Worm (Caenorhabditis elegans) whole organism, L4 larva: Measurements from ENCODE around the gene Y116A8C.30.
A peak's percentile ranks its signal among the peaks of the same experiment; 100 is the strongest.

Source experiments
- D1046.2 ChIP-seq: fragments of 200-800 bp; sonication (Bioruptor generic); IDR thresholded peaks from 2 replicates; pipeline ENCODE4 v1.3.6; 2022; ENCODE audit warnings: missing genetic modification characterization, missing compliant biosample characterization
- F37D6.2 ChIP-seq: sonication (generic microtip); optimal IDR thresholded peaks from 2 replicates; lab custom pipeline; 2016; ENCODE audit warnings: mild to moderate bottlenecking, missing genetic modification characterization, missing compliant biosample characterization
- F44E2.7 ChIP-seq: fragments of 200-800 bp; sonication (Bioruptor generic); IDR thresholded peaks from 2 replicates; pipeline ENCODE4 v2.1.2; 2022; ENCODE audit warnings: missing genetic modification characterization, missing compliant biosample characterization
- F49E8.2 ChIP-seq: sonication (generic microtip); optimal IDR thresholded peaks from 2 replicates; lab custom pipeline; 2016; ENCODE audit warnings: missing compliant biosample characterization, mild to moderate bottlenecking, missing genetic modification characterization, borderline replicate concordance
- Y48G9A.11 ChIP-seq: fragments of 200-800 bp; sonication (Bioruptor generic); IDR thresholded peaks from 2 replicates; pipeline ENCODE4 v1.3.6; 2022; ENCODE audit warnings: missing genetic modification reagents, missing genetic modification characterization, missing compliant biosample characterization
- Y5F2A.4 ChIP-seq: fragments of 200-800 bp; sonication (Bioruptor generic); optimal IDR thresholded peaks from 2 replicates; lab custom pipeline; 2018; ENCODE audit warnings: mild to moderate bottlenecking, missing genetic modification characterization, missing compliant biosample characterization
- ZK546.5 ChIP-seq, 2 experiments: sonication (generic microtip); optimal IDR thresholded peaks; 2 replicates each; lab custom pipeline; 2017; ENCODE audit warnings: missing biosample characterization in 2 of 2, missing genetic modification characterization in 2 of 2
- ama-1 ChIP-seq: fragments of 150-350 bp; optimal IDR thresholded peaks from 2 replicates; lab custom pipeline; 2014; ENCODE audit warnings: inconsistent platforms, mixed read lengths
- arid-1 ChIP-seq: fragments of 200-800 bp; sonication (Bioruptor generic); conservative IDR thresholded peaks from 2 replicates; pipeline ENCODE4 v1.3.6; 2022; ENCODE audit warnings: missing genetic modification reagents, missing genetic modification characterization, missing compliant biosample characterization
- attf-4 ChIP-seq: sonication (generic microtip); optimal IDR thresholded peaks from 3 replicates; lab custom pipeline; 2017; ENCODE audit warnings: missing biosample characterization, missing genetic modification characterization
- ceh-32 ChIP-seq: sonication (generic microtip); optimal IDR thresholded peaks from 2 replicates; lab custom pipeline; 2016; ENCODE audit warnings: mild to moderate bottlenecking, missing genetic modification characterization, missing compliant biosample characterization; ENCODE audit not compliant: poor library complexity
- daf-12 ChIP-seq: fragments of 150-350 bp; optimal IDR thresholded peaks from 2 replicates; lab custom pipeline; 2014; ENCODE audit warnings: missing biosample characterization, missing genetic modification reagents, missing genetic modification characterization
- daf-16 ChIP-seq, 3 experiments: sonication (generic microtip); optimal IDR thresholded peaks; 2 replicates each; lab custom pipeline; 2016 to 2017; ENCODE audit warnings: missing genetic modification characterization in 3 of 3, missing genetic modification reagents in 3 of 3, mild to moderate bottlenecking in 2 of 3, missing compliant biosample characterization in 2 of 3, missing biosample characterization in 1 of 3, moderate library complexity in 1 of 3
- daf-8 ChIP-seq: fragments of 200-800 bp; sonication (Bioruptor generic); IDR thresholded peaks from 2 replicates; pipeline ENCODE4 v1.3.6; 2022; ENCODE audit warnings: missing genetic modification characterization, missing compliant biosample characterization
- dmd-8 ChIP-seq: fragments of 200-800 bp; sonication (Bioruptor generic); IDR thresholded peaks from 2 replicates; pipeline ENCODE4 v1.3.6; 2022; ENCODE audit warnings: missing genetic modification characterization, missing compliant biosample characterization
- dpl-1 ChIP-seq: fragments of 150-350 bp; optimal IDR thresholded peaks from 2 replicates; lab custom pipeline; 2014; ENCODE audit warnings: missing biosample characterization, missing genetic modification reagents, missing genetic modification characterization
- dve-1 ChIP-seq: sonication (generic microtip); optimal IDR thresholded peaks from 2 replicates; lab custom pipeline; 2017; ENCODE audit warnings: antibody characterized with exemption, mild to moderate bottlenecking, missing genetic modification characterization, missing compliant biosample characterization; ENCODE audit not compliant: insufficient read depth
- gei-8 ChIP-seq: fragments of 200-800 bp; sonication (Bioruptor generic); optimal IDR thresholded peaks from 2 replicates; lab custom pipeline; 2018; ENCODE audit warnings: mild to moderate bottlenecking, missing genetic modification characterization, missing compliant biosample characterization
- lim-7 ChIP-seq: fragments of 200-800 bp; sonication (Bioruptor generic); IDR thresholded peaks from 2 replicates; pipeline ENCODE4 v1.3.6; 2022; ENCODE audit warnings: missing genetic modification characterization, missing compliant biosample characterization
- lin-13 ChIP-seq: fragments of 150-350 bp; optimal IDR thresholded peaks from 2 replicates; lab custom pipeline; 2014; ENCODE audit warnings: missing biosample characterization, missing genetic modification reagents, missing genetic modification characterization
- lin-15B ChIP-seq: fragments of 150-350 bp; sonication (generic microtip); optimal IDR thresholded peaks from 3 replicates; lab custom pipeline; 2014; ENCODE audit warnings: missing biosample characterization, missing genetic modification characterization
- lin-38 ChIP-seq: fragments of 200-800 bp; sonication (Bioruptor generic); IDR thresholded peaks from 2 replicates; pipeline ENCODE4 v1.3.6; 2022; ENCODE audit warnings: missing genetic modification reagents, missing genetic modification characterization, missing compliant biosample characterization
- lin-39 ChIP-seq: fragments of 150-350 bp; optimal IDR thresholded peaks from 2 replicates; lab custom pipeline; 2014; ENCODE audit warnings: missing biosample characterization, missing genetic modification reagents, missing genetic modification characterization
- lsy-2 ChIP-seq, 2 experiments: fragments of 150-350 bp in 1 of 2; sonication (generic microtip) in 1 of 2; optimal IDR thresholded peaks; 2 replicates each; lab custom pipeline; 2014 to 2017; ENCODE audit warnings: missing biosample characterization in 2 of 2, missing genetic modification characterization in 2 of 2
- mdl-1 ChIP-seq, 2 experiments: fragments of 150-350 bp in 1 of 2; sonication (generic microtip) in 1 of 2; optimal IDR thresholded peaks; 2 replicates each; lab custom pipeline; 2014 to 2017; ENCODE audit warnings: missing biosample characterization in 2 of 2, missing genetic modification characterization in 2 of 2
- mdt-29 ChIP-seq: fragments of 200-800 bp; sonication (Bioruptor generic); IDR thresholded peaks from 2 replicates; pipeline ENCODE4 v1.3.6; 2022; ENCODE audit warnings: missing genetic modification reagents, missing genetic modification characterization, missing compliant biosample characterization
- mes-2 ChIP-seq: sonication (generic microtip); optimal IDR thresholded peaks from 2 replicates; lab custom pipeline; 2016; ENCODE audit warnings: missing genotype, mild to moderate bottlenecking, missing genetic modification characterization, missing compliant biosample characterization; ENCODE audit not compliant: poor library complexity, severe bottlenecking
- mxl-2 ChIP-seq: fragments of 200-800 bp; sonication (Bioruptor generic); conservative IDR thresholded peaks from 2 replicates; pipeline ENCODE4 v1.3.6; 2022; ENCODE audit warnings: missing genetic modification reagents, missing genetic modification characterization, missing compliant biosample characterization
- nhr-10 ChIP-seq: fragments of 150-350 bp; optimal IDR thresholded peaks from 2 replicates; lab custom pipeline; 2014; ENCODE audit warnings: missing biosample characterization, missing genetic modification characterization
- nhr-11 ChIP-seq: fragments of 150-350 bp; optimal IDR thresholded peaks from 2 replicates; lab custom pipeline; 2014; ENCODE audit warnings: missing biosample characterization, missing genetic modification characterization
- nhr-111 ChIP-seq: fragments of 200-800 bp; sonication (Bioruptor generic); optimal IDR thresholded peaks from 2 replicates; lab custom pipeline; 2018; ENCODE audit warnings: mild to moderate bottlenecking, missing genetic modification characterization, missing compliant biosample characterization
- nhr-237 ChIP-seq: sonication (generic microtip); optimal IDR thresholded peaks from 2 replicates; lab custom pipeline; 2017; ENCODE audit warnings: missing biosample characterization, missing genetic modification characterization
- nhr-25 ChIP-seq: sonication (generic microtip); optimal IDR thresholded peaks from 2 replicates; lab custom pipeline; 2017; ENCODE audit warnings: missing genetic modification characterization, mild to moderate bottlenecking, missing compliant biosample characterization, antibody characterized with exemption, moderate library complexity, borderline replicate concordance; ENCODE audit not compliant: insufficient read depth
- nhr-28 ChIP-seq: fragments of 150-350 bp; optimal IDR thresholded peaks from 2 replicates; lab custom pipeline; 2014; ENCODE audit warnings: missing biosample characterization, missing genetic modification characterization
- nhr-41 ChIP-seq: fragments of 200-800 bp; sonication (Bioruptor generic); IDR thresholded peaks from 2 replicates; pipeline ENCODE4 v1.3.6; 2022; ENCODE audit warnings: missing genetic modification reagents, missing genetic modification characterization, missing compliant biosample characterization
- nhr-76 ChIP-seq: fragments of 150-350 bp; optimal IDR thresholded peaks from 2 replicates; lab custom pipeline; 2014; ENCODE audit warnings: missing biosample characterization, missing genetic modification characterization
- nhr-77 ChIP-seq: fragments of 150-350 bp; optimal IDR thresholded peaks from 2 replicates; lab custom pipeline; 2014; ENCODE audit warnings: missing biosample characterization, missing genetic modification characterization
- pha-4 ChIP-seq, 2 experiments: fragments of 150-350 bp in 1 of 2; fragments of 200-800 bp in 1 of 2; sonication (Bioruptor generic) in 1 of 2; IDR thresholded peaks in 1 of 2; optimal IDR thresholded peaks in 1 of 2; 2 replicates each; pipeline versions ENCODE4 v1.3.6 to Lab custom; 2014 to 2022; ENCODE audit warnings: missing genetic modification characterization in 2 of 2, missing genetic modification reagents in 2 of 2, missing biosample characterization in 1 of 2, missing compliant biosample characterization in 1 of 2
- php-3 ChIP-seq: fragments of 200-800 bp; sonication (Bioruptor generic); IDR thresholded peaks from 2 replicates; pipeline ENCODE4 v1.3.6; 2022; ENCODE audit warnings: missing genetic modification reagents, missing genetic modification characterization, missing compliant biosample characterization
- rbr-2 ChIP-seq: sonication (generic microtip); optimal IDR thresholded peaks from 2 replicates; lab custom pipeline; 2016; ENCODE audit warnings: missing genotype, missing genetic modification characterization, missing compliant biosample characterization
- saeg-2 ChIP-seq: fragments of 200-800 bp; sonication (Bioruptor generic); IDR thresholded peaks from 2 replicates; pipeline ENCODE4 v1.3.6; 2022; ENCODE audit warnings: missing genetic modification reagents, missing genetic modification characterization, missing compliant biosample characterization
- skn-1 ChIP-seq: fragments of 150-350 bp; optimal IDR thresholded peaks from 2 replicates; lab custom pipeline; 2014; ENCODE audit warnings: missing biosample characterization, missing genetic modification characterization
- zag-1 ChIP-seq: fragments of 150-350 bp; optimal IDR thresholded peaks from 2 replicates; lab custom pipeline; 2014; ENCODE audit warnings: missing biosample characterization, missing genetic modification characterization
- zfp-3 ChIP-seq: fragments of 200-800 bp; sonication (Bioruptor generic); conservative IDR thresholded peaks from 2 replicates; pipeline ENCODE4 v1.3.6; 2022; ENCODE audit warnings: missing genetic modification reagents, missing genetic modification characterization, missing compliant biosample characterization
- zip-11 ChIP-seq: fragments of 200-800 bp; sonication (Bioruptor generic); IDR thresholded peaks from 2 replicates; pipeline ENCODE4 v1.3.6; 2022; ENCODE audit warnings: missing genetic modification characterization, missing compliant biosample characterization
- ztf-7 ChIP-seq: fragments of 150-350 bp; optimal IDR thresholded peaks from 2 replicates; lab custom pipeline; 2014; ENCODE audit warnings: missing biosample characterization, missing genetic modification characterization

Gene Y116A8C.30

DNA sequence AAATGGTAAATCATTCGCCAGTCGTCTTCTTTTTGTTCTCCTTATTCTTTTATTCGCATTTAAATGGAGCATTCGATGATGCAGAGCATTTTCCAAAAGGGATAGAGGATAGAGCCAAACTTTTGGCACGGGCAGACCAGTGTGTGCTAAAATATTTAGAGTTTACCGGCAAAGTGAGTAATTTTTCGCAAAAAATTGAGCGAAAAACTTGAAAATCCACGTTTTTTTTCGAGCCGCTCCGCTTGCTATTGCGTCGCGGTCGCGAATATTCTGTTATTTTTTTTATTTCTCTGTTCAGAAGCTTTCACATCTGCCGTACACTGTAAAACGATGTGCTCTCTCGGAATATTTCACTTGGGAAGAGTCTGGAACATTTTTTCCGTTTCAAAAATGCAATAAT, 14.7 kb downstream of the Y116A8C.30 start, which contains the start of gene Y116A8C.43 (continued):
- TF ChIP-seq F49E8.2 (tag; lab: Kevin White, UChicago) (peak; percentile 79), nhr-10 (tag; lab: Kevin White, UChicago) (no peak), ama-1 (lab: Kevin White, UChicago) (peak; percentile 84), F37D6.2 (tag; lab: Kevin White, UChicago) (no peak)

DNA sequence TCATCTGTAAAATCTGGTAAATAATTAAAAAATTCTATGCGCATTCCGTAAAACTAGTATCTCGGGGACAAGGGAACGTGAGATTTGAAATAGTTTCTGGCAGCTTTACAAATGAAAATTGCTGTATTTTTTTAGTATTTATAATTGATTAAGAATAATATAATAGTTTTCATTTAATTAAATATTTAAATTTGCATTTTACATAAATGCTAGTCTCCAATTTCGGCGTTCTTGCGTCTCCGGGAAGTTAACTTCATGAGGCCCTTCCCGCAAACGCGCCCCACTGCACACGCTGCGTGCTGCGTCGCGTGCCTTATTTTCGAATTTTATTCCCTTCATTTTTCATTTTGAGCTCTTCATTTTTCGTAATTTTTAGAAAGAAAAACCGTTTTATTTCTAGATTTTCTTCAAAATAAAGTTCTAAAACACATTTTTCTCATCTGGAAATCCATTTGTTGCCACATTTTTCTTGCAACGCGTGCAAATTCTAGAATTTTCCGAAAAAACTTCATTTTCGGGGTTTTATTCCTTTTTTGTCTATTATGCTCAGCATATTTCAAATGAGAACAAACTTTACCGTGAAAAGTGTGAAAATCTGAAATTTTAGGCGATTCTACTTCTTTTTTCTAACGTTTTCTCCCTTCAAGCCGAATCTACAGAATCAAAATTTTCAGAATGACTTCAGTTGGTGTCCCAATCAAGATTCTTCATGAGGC, 16.0 kb downstream of the Y116A8C.30 start, which contains the start of the genes snx-13 and snr-1:
Gene snx-13 (minus strand): TSS at position 55 of the 716 bp plus-strand sequence.
Gene snr-1 (plus strand): TSS at position 666 of the 716 bp plus-strand sequence.
- TF ChIP-seq gei-8 (GFP tag; lab: Kevin White, UChicago) (no peak), dve-1 (peak; percentile 48), rbr-2 (tag; lab: Kevin White, UChicago) (peak; percentile 70), mxl-2 (no peak), arid-1 (GFP tag; lab: Robert Waterston, UW) (peak; percentile 61; the same call in 1 of the 2 replicates), lin-39 (no peak), nhr-11 (peak; percentile 17), zfp-3 (GFP tag; lab: Robert Waterston, UW) (no peak), ama-1 (lab: Kevin White, UChicago) (no peak), nhr-76 (tag; lab: Kevin White, UChicago) (no peak), Y48G9A.11 (GFP tag; lab: Robert Waterston, UW) (peak; percentile 64), attf-4 (tag; lab: Kevin White, UChicago) (no peak), saeg-2 (GFP tag; lab: Robert Waterston, UW) (no peak), lsy-2 (tag; optimal IDR thresholded peaks at IDR 0.05; lab: Kevin White, UChicago) (peak; percentile 35 to 82), lin-38 (GFP tag; lab: Robert Waterston, UW) (peak; percentile 98), mdt-29 (GFP tag; lab: Robert Waterston, UW) (no peak), Y5F2A.4 (GFP tag; lab: Kevin White, UChicago) (no peak), lin-13 (peak; percentile 50), pha-4 (GFP tag; IDR thresholded peaks at IDR 0.05; lab: Robert Waterston, UW) (peak; percentile 60; the same call in 1 of the 2 replicates), pha-4 (tag; optimal IDR thresholded peaks at IDR 0.05; lab: Kevin White, UChicago) (no peak), daf-16 (GFP tag; optimal IDR thresholded peaks at IDR 0.05; lab: Kevin White, UChicago) (peak in 1 of 2 experiments; percentile 30), daf-16 (tag; optimal IDR thresholded peaks at IDR 0.05; lab: Kevin White, UChicago) (peak; percentile 39), daf-8 (GFP tag; lab: Robert Waterston, UW) (no peak), nhr-10 (tag; lab: Kevin White, UChicago) (no peak), ceh-32 (tag; lab: Kevin White, UChicago) (no peak), nhr-111 (GFP tag; lab: Kevin White, UChicago) (no peak), nhr-25 (tag; lab: Kevin White, UChicago) (no peak), lin-15B (tag; lab: Kevin White, UChicago) (no peak), nhr-237 (no peak), ZK546.5 (tag; optimal IDR thresholded peaks at IDR 0.05; lab: Kevin White, UChicago) (no peak), dpl-1 (GFP tag; lab: Kevin White, UChicago) (peak; percentile 69), mdl-1 (tag; optimal IDR thresholded peaks at IDR 0.05; lab: Kevin White, UChicago) (peak in 1 of 2 experiments; percentile 65), php-3 (GFP tag; lab: Robert Waterston, UW) (no peak), dmd-8 (GFP tag; lab: Robert Waterston, UW) (no peak), zag-1 (tag; lab: Kevin White, UChicago) (no peak), zip-11 (GFP tag; lab: Robert Waterston, UW) (no peak), skn-1 (no peak), mes-2 (tag; lab: Kevin White, UChicago) (peak; percentile 96), nhr-28 (tag; lab: Kevin White, UChicago) (peak; percentile 44), F44E2.7 (GFP tag; lab: Robert Waterston, UW) (no peak), D1046.2 (peak; percentile 79; the same call in 1 of the 2 replicates), F49E8.2 (tag; lab: Kevin White, UChicago) (peak; percentile 3), nhr-41 (GFP tag; lab: Robert Waterston, UW) (no peak), daf-12 (tag; lab: Kevin White, UChicago) (no peak), nhr-77 (tag; lab: Kevin White, UChicago) (peak; percentile 60), lim-7 (GFP tag; lab: Robert Waterston, UW) (no peak), ztf-7 (tag; lab: Kevin White, UChicago) (no peak)
